Worm (Caenorhabditis elegans) whole organism, late embryonic: ENCODE measurements around the gene fbxa-51.

Source experiments
- F13H6.1 ChIP-seq: sonication (generic microtip); optimal IDR thresholded peaks from 2 replicates; lab custom pipeline; 2016; ENCODE audit warnings: missing genetic modification characterization, missing compliant biosample characterization
- T23F11.4 ChIP-seq: fragments of 200-800 bp; sonication (Bioruptor generic); optimal IDR thresholded peaks from 2 replicates; lab custom pipeline; 2018; ENCODE audit warnings: mild to moderate bottlenecking, missing genetic modification characterization, missing compliant biosample characterization
- Y22D7AL.16 ChIP-seq: sonication (generic microtip); optimal IDR thresholded peaks from 2 replicates; lab custom pipeline; 2016; ENCODE audit warnings: missing genetic modification characterization, missing compliant biosample characterization
- ama-1 ChIP-seq: fragments of 150-350 bp; optimal IDR thresholded peaks from 2 replicates; lab custom pipeline; 2014
- ceh-22 ChIP-seq: sonication (generic microtip); optimal IDR thresholded peaks from 2 replicates; lab custom pipeline; 2017; ENCODE audit warnings: missing biosample characterization, missing genetic modification characterization
- ceh-45 ChIP-seq: fragments of 200-800 bp; sonication (Bioruptor generic); IDR thresholded peaks from 2 replicates; pipeline ENCODE4 v1.3.6; 2022; ENCODE audit warnings: missing genetic modification reagents, missing genetic modification characterization, missing compliant biosample characterization
- ceh-9 ChIP-seq: sonication (generic microtip); optimal IDR thresholded peaks from 2 replicates; lab custom pipeline; 2016; ENCODE audit warnings: mild to moderate bottlenecking, missing genetic modification characterization, inconsistent platforms, missing compliant biosample characterization
- che-1 ChIP-seq: sonication (generic microtip); optimal IDR thresholded peaks from 2 replicates; lab custom pipeline; 2016; ENCODE audit warnings: mild to moderate bottlenecking, missing genetic modification characterization, missing compliant biosample characterization
- dmd-4 ChIP-seq: sonication (generic microtip); optimal IDR thresholded peaks from 2 replicates; lab custom pipeline; 2016; ENCODE audit warnings: borderline replicate concordance, missing genetic modification characterization, missing compliant biosample characterization
- dve-1 ChIP-seq: sonication (generic microtip); optimal IDR thresholded peaks from 2 replicates; lab custom pipeline; 2017; ENCODE audit warnings: antibody characterized with exemption, mild to moderate bottlenecking, missing genetic modification characterization, missing compliant biosample characterization
- elt-2 ChIP-seq: sonication (generic microtip); optimal IDR thresholded peaks from 2 replicates; lab custom pipeline; 2016; ENCODE audit warnings: missing genetic modification reagents, missing genetic modification characterization, missing compliant biosample characterization
- elt-4 ChIP-seq: sonication (generic microtip); optimal IDR thresholded peaks from 2 replicates; lab custom pipeline; 2016; ENCODE audit warnings: missing genetic modification characterization, missing compliant biosample characterization
- eyg-1 ChIP-seq: sonication (generic microtip); optimal IDR thresholded peaks from 2 replicates; lab custom pipeline; 2016; ENCODE audit warnings: missing genotype, missing genetic modification characterization, missing compliant biosample characterization
- fax-1 ChIP-seq: sonication (generic microtip); optimal IDR thresholded peaks from 2 replicates; lab custom pipeline; 2016; ENCODE audit warnings: missing genotype, missing genetic modification characterization, missing compliant biosample characterization
- fkh-10 ChIP-seq: fragments of 150-350 bp; optimal IDR thresholded peaks from 2 replicates; lab custom pipeline; 2014; ENCODE audit warnings: missing biosample characterization, missing genetic modification reagents, missing genetic modification characterization
- fkh-6 ChIP-seq: sonication (generic microtip); optimal IDR thresholded peaks from 2 replicates; lab custom pipeline; 2016; ENCODE audit warnings: missing genetic modification characterization, missing compliant biosample characterization
- hlh-13 ChIP-seq: fragments of 200-800 bp; sonication (Bioruptor generic); optimal IDR thresholded peaks from 2 replicates; lab custom pipeline; 2018; ENCODE audit warnings: mild to moderate bottlenecking, missing genetic modification characterization, missing compliant biosample characterization
- hlh-6 ChIP-seq: sonication (generic microtip); optimal IDR thresholded peaks from 2 replicates; lab custom pipeline; 2016; ENCODE audit warnings: missing genotype, missing genetic modification characterization, missing compliant biosample characterization
- lim-6 ChIP-seq: sonication (generic microtip); optimal IDR thresholded peaks from 2 replicates; lab custom pipeline; 2016; ENCODE audit warnings: missing genetic modification characterization, missing compliant biosample characterization
- mec-3 ChIP-seq: sonication (generic microtip); optimal IDR thresholded peaks from 2 replicates; lab custom pipeline; 2016; ENCODE audit warnings: borderline replicate concordance, missing genetic modification characterization, missing compliant biosample characterization
- nfya-1 ChIP-seq: sonication (generic microtip); optimal IDR thresholded peaks from 2 replicates; lab custom pipeline; 2017; ENCODE audit warnings: missing genetic modification characterization, mild to moderate bottlenecking, missing compliant biosample characterization, antibody characterized with exemption, moderate library complexity
- nhr-11 ChIP-seq: fragments of 150-350 bp; optimal IDR thresholded peaks from 2 replicates; lab custom pipeline; 2014; ENCODE audit warnings: missing biosample characterization, missing genetic modification characterization
- nhr-232 ChIP-seq: sonication (generic microtip); optimal IDR thresholded peaks from 2 replicates; lab custom pipeline; 2016; ENCODE audit warnings: missing genetic modification characterization, missing compliant biosample characterization
- pag-3 ChIP-seq: sonication (generic microtip); optimal IDR thresholded peaks from 2 replicates; lab custom pipeline; 2016; ENCODE audit warnings: missing compliant biosample characterization, missing genetic modification characterization, borderline replicate concordance
- pat-9 ChIP-seq: fragments of 200-800 bp; sonication (Bioruptor generic); optimal IDR thresholded peaks from 2 replicates; lab custom pipeline; 2018; ENCODE audit warnings: mild to moderate bottlenecking, missing genetic modification characterization, moderate library complexity, missing compliant biosample characterization
- pha-2 ChIP-seq: sonication (generic microtip); optimal IDR thresholded peaks from 2 replicates; lab custom pipeline; 2017; ENCODE audit warnings: mild to moderate bottlenecking, missing genetic modification characterization, missing compliant biosample characterization
- pqm-1 ChIP-seq: sonication (generic microtip); optimal IDR thresholded peaks from 2 replicates; lab custom pipeline; 2016; ENCODE audit warnings: missing genetic modification characterization, missing compliant biosample characterization
- pros-1 ChIP-seq: fragments of 150-350 bp; optimal IDR thresholded peaks from 2 replicates; lab custom pipeline; 2014; ENCODE audit warnings: missing biosample characterization, missing genetic modification reagents, missing genetic modification characterization
- ref-2 ChIP-seq: sonication (generic microtip); optimal IDR thresholded peaks from 2 replicates; lab custom pipeline; 2016; ENCODE audit warnings: missing genetic modification characterization, missing compliant biosample characterization
- rnt-1 ChIP-seq: sonication (generic microtip); optimal IDR thresholded peaks from 2 replicates; lab custom pipeline; 2016; ENCODE audit warnings: missing genetic modification characterization, missing compliant biosample characterization
- sdc-2 ChIP-seq: sonication (generic microtip); optimal IDR thresholded peaks from 2 replicates; lab custom pipeline; 2016; ENCODE audit warnings: missing genotype, missing genetic modification characterization, missing compliant biosample characterization
- syd-9 ChIP-seq: sonication (generic microtip); optimal IDR thresholded peaks from 2 replicates; lab custom pipeline; 2016; ENCODE audit warnings: mild to moderate bottlenecking, missing genetic modification characterization, moderate library complexity, missing compliant biosample characterization
- tbx-2 ChIP-seq: sonication (generic microtip); optimal IDR thresholded peaks from 2 replicates; lab custom pipeline; 2016; ENCODE audit warnings: missing genetic modification characterization, missing compliant biosample characterization
- tbx-7 ChIP-seq: sonication (generic microtip); optimal IDR thresholded peaks from 2 replicates; lab custom pipeline; 2016; ENCODE audit warnings: missing genotype, missing genetic modification characterization, missing compliant biosample characterization
- unc-3 ChIP-seq, 2 experiments: fragments of 200-800 bp in 1 of 2; sonication (Bioruptor generic) in 1 of 2; sonication (generic microtip) in 1 of 2; conservative IDR thresholded peaks in 1 of 2; optimal IDR thresholded peaks in 1 of 2; 2 replicates each; pipeline versions ENCODE4 v1.3.6 to Lab custom; 2016 to 2022; ENCODE audit warnings: missing compliant biosample characterization in 2 of 2, missing genetic modification characterization in 2 of 2, missing genetic modification reagents in 1 of 2
- unc-42 ChIP-seq: sonication (generic microtip); optimal IDR thresholded peaks from 2 replicates; lab custom pipeline; 2016; ENCODE audit warnings: missing genotype, missing genetic modification characterization, missing compliant biosample characterization
- unc-55 ChIP-seq: sonication (generic microtip); optimal IDR thresholded peaks from 2 replicates; lab custom pipeline; 2017; ENCODE audit warnings: missing biosample characterization, missing genetic modification reagents, missing genetic modification characterization
- zip-5 ChIP-seq: sonication (generic microtip); optimal IDR thresholded peaks from 2 replicates; lab custom pipeline; 2016; ENCODE audit warnings: missing genetic modification characterization, missing compliant biosample characterization
- ztf-16 ChIP-seq: sonication (generic microtip); optimal IDR thresholded peaks from 2 replicates; lab custom pipeline; 2017; ENCODE audit warnings: missing genetic modification characterization, missing compliant biosample characterization

The fbxa-51 gene

DNA sequence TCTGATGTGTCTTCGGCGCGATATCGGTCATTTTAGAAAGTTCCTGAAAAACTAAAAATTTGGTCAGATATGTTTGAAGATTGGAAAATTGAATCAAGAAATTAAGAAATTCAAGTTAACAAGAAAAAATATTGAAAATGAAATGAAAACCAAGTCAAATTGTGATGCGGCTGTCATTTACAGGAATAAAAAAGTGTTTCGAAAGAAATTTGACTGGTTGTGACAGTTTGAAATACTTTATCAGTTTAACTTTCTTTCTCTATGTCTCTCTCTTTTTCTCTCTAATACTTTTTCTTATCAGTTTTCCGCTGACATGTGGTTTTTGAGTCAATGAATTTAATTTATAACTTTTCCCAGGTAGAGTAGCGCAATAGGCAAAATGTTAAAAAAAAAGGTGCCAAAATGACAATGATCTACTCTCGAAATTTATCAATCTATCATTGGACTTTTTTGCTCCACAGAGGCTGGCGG is 26.0 kb upstream of the fbxa-51 start, which contains the start of gene fbxa-55:
Gene fbxa-55 (minus strand): TSS at position 51 of the 471 bp plus-strand sequence.
- TF ChIP-seq tbx-2 (tag; lab: Kevin White, UChicago) (no peak), ama-1 (lab: Kevin White, UChicago) (no peak), dmd-4 (no peak), ref-2 (no peak), ceh-45 (GFP tag; lab: Robert Waterston, UW) (no peak), nfya-1 (tag; lab: Kevin White, UChicago) (no peak), fkh-6 (tag; lab: Kevin White, UChicago) (no peak), pag-3 (tag; lab: Kevin White, UChicago) (no peak), T23F11.4 (GFP tag; lab: Kevin White, UChicago) (no peak), ceh-22 (tag; lab: Kevin White, UChicago) (no peak), syd-9 (tag; lab: Kevin White, UChicago) (no peak), Y22D7AL.16 (tag; lab: Kevin White, UChicago) (no peak)

- TF ChIP-seq pros-1 (tag; lab: Kevin White, UChicago), result no peak
- TF ChIP-seq sdc-2 (tag; lab: Kevin White, UChicago), result no peak
- no peak for TF ChIP-seq nhr-11 (tag; lab: Kevin White, UChicago)
- TF ChIP-seq pqm-1 (tag; lab: Kevin White, UChicago), result no peak
- no peak for TF ChIP-seq tbx-2 (tag; lab: Kevin White, UChicago)
- TF ChIP-seq ama-1 (lab: Kevin White, UChicago), result no peak
- TF ChIP-seq ceh-9 (tag; lab: Kevin White, UChicago), result no peak
- no peak for TF ChIP-seq ztf-16
- TF ChIP-seq unc-55 (GFP tag; lab: Kevin White, UChicago), result no peak
- TF ChIP-seq unc-3 (GFP tag; conservative IDR thresholded peaks at IDR 0.05; lab: Robert Waterston, UW), result no peak
- no peak for TF ChIP-seq unc-3 (tag; optimal IDR thresholded peaks at IDR 0.05; lab: Kevin White, UChicago)
- no peak for TF ChIP-seq F13H6.1 (tag; lab: Kevin White, UChicago)
- TF ChIP-seq fkh-10 (GFP tag; lab: Kevin White, UChicago), result no peak
- TF ChIP-seq zip-5 (tag; lab: Kevin White, UChicago), result no peak
- no peak for TF ChIP-seq elt-4 (tag; lab: Kevin White, UChicago)
- no peak for TF ChIP-seq dve-1
- TF ChIP-seq lim-6, result no peak
These were observed 24.1 kb upstream of the fbxa-51 start, which contains the start of gene fbxa-56 for ce11 chrIII:937961-938360. Gene fbxa-56 (minus strand): TSS chrIII:938061.

- TF ChIP-seq pag-3 (tag; lab: Kevin White, UChicago) (no peak), fkh-6 (tag; lab: Kevin White, UChicago) (no peak), pha-2 (tag; lab: Kevin White, UChicago) (no peak), unc-42 (tag; lab: Kevin White, UChicago) (no peak), hlh-13 (GFP tag; lab: Kevin White, UChicago) (no peak), rnt-1 (tag; lab: Kevin White, UChicago) (no peak), nhr-232 (tag; lab: Kevin White, UChicago) (no peak)
These were observed 23.5 kb upstream of the fbxa-51 start, which contains the start of gene fbxa-22 for ce11 chrIII:938569-938968. Gene fbxa-22 (plus strand): TSS chrIII:938869.

ce11 chrIII:941958-942357 is 20.1 kb upstream of the fbxa-51 start:
- TF ChIP-seq zip-5 (tag; lab: Kevin White, UChicago) (no peak), fkh-6 (tag; lab: Kevin White, UChicago) (no peak), fax-1 (tag; lab: Kevin White, UChicago) (no peak), elt-2 (no peak), eyg-1 (tag; lab: Kevin White, UChicago) (no peak), lim-6 (no peak), pat-9 (tag; lab: Kevin White, UChicago) (no peak), hlh-6 (tag; lab: Kevin White, UChicago) (no peak), che-1 (tag; lab: Kevin White, UChicago) (no peak), hlh-13 (GFP tag; lab: Kevin White, UChicago) (no peak), tbx-7 (tag; lab: Kevin White, UChicago) (no peak), mec-3 (no peak), rnt-1 (tag; lab: Kevin White, UChicago) (no peak), unc-55 (GFP tag; lab: Kevin White, UChicago) (no peak)
